Fruit fly (Drosophila melanogaster): ENCODE results near the gene CG13713.

The CG13713 gene

dm6 chr3L:4747119-4747851, 49.9 kb downstream of the CG13713 start:
- TF ChIP-seq CG10348 (GFP tag; IDR thresholded peaks at IDR 0.05), result no peak
- peak; percentile 37 for TF ChIP-seq CG9948 (tag; optimal IDR thresholded peaks at IDR 0.05)
- TF ChIP-seq rn (GFP tag; IDR thresholded peaks at IDR 0.05), result 0 out of 2 replicates have a peak, but pooled peaks have one; percentile 4
- peak; percentile 93 for TF ChIP-seq EcR (GFP tag; optimal IDR thresholded peaks at IDR 0.05)
- TF ChIP-seq gl (tag; optimal IDR thresholded peaks at IDR 0.05), result no peak
- TF ChIP-seq CG13204 (GFP tag; optimal IDR thresholded peaks at IDR 0.05), result peak; percentile 84
- no peak for TF ChIP-seq D1 (tag; optimal IDR thresholded peaks at IDR 0.05)
- peak; percentile 50 for TF ChIP-seq CG17806 (tag; optimal IDR thresholded peaks at IDR 0.05)
- peak; percentile 59 for TF ChIP-seq CG14655 (GFP tag; optimal IDR thresholded peaks at IDR 0.05)
- peak; percentile 53 for TF ChIP-seq CG8301 (tag; optimal IDR thresholded peaks at IDR 0.05)
- TF ChIP-seq CG8159 (tag; optimal IDR thresholded peaks at IDR 0.05), result peak; percentile 76
- TF ChIP-seq CG15710 (tag; optimal IDR thresholded peaks at IDR 0.05), result peak; percentile 40
- TF ChIP-seq Snoo (tag; optimal IDR thresholded peaks at IDR 0.05), result peak; percentile 23
- no peak; the same call in 2 of the 3 replicates for TF ChIP-seq fd96Ca (GFP tag; IDR thresholded peaks at IDR 0.05)
- peak; percentile 30 for TF ChIP-seq CG34367 (tag; optimal IDR thresholded peaks at IDR 0.05)
- no peak for TF ChIP-seq Pif1B (GFP tag; optimal IDR thresholded peaks at IDR 0.05)

Data from whole organism, pupa.